Fruit fly (Drosophila melanogaster) whole organism, embryonic: Measurements from ENCODE around the gene sud1.
A peak's percentile ranks its signal among the peaks of the same experiment; 100 is the strongest.

Source experiments
- Blimp-1 ChIP-seq: fragments of 200-800 bp; sonication (Bioruptor generic); optimal IDR thresholded peaks from 3 replicates; lab custom pipeline; 2018; ENCODE audit warnings: missing biosample characterization, missing genetic modification characterization, mild to moderate bottlenecking, moderate library complexity, missing genetic modification reagents
- CG10366 ChIP-seq: fragments of 200-800 bp; sonication (Bioruptor generic); IDR thresholded peaks from 2 replicates; pipeline ENCODE4 v1.3.6; 2022; ENCODE audit warnings: missing biosample characterization, missing genetic modification characterization
- CG12071 ChIP-seq: fragments of 200-800 bp; sonication (Bioruptor generic); optimal IDR thresholded peaks from 3 replicates; lab custom pipeline; 2018; ENCODE audit warnings: missing biosample characterization, mild to moderate bottlenecking, missing genetic modification characterization
- CG12391 ChIP-seq: fragments of 200-800 bp; sonication (Bioruptor generic); optimal IDR thresholded peaks from 3 replicates; lab custom pipeline; 2018; ENCODE audit warnings: missing biosample characterization, mild to moderate bottlenecking, missing genetic modification characterization, moderate library complexity
- CG12942 ChIP-seq: fragments of 200-800 bp; sonication (Bioruptor generic); optimal IDR thresholded peaks from 3 replicates; lab custom pipeline; 2016; ENCODE audit warnings: missing biosample characterization, missing genetic modification characterization
- CG1647 ChIP-seq: fragments of 200-800 bp; sonication (Bioruptor generic); optimal IDR thresholded peaks from 3 replicates; lab custom pipeline; 2016; ENCODE audit warnings: missing biosample characterization, missing genetic modification characterization
- CG16815 ChIP-seq: fragments of 200-800 bp; sonication (Bioruptor generic); optimal IDR thresholded peaks from 3 replicates; lab custom pipeline; 2017; ENCODE audit warnings: missing biosample characterization, mild to moderate bottlenecking, missing genetic modification characterization
- CG17328 ChIP-seq: fragments of 200-800 bp; sonication (Bioruptor generic); IDR thresholded peaks from 2 replicates; pipeline ENCODE4 v1.3.6; 2022; ENCODE audit warnings: missing biosample characterization, missing genetic modification characterization
- CG17361 ChIP-seq: fragments of 200-800 bp; sonication (Bioruptor generic); IDR thresholded peaks from 3 replicates; pipeline ENCODE4 v1.3.6; 2022; ENCODE audit warnings: missing biosample characterization, missing genetic modification characterization
- CG17912 ChIP-seq: fragments of 200-800 bp; sonication (Bioruptor generic); optimal IDR thresholded peaks from 2 replicates; lab custom pipeline; 2018; ENCODE audit warnings: missing biosample characterization, mild to moderate bottlenecking, missing genetic modification characterization
- CG18011 ChIP-seq: fragments of 200-800 bp; sonication (Bioruptor generic); optimal IDR thresholded peaks from 2 replicates; lab custom pipeline; 2017; ENCODE audit warnings: missing biosample characterization, missing genetic modification characterization, mild to moderate bottlenecking, moderate library complexity, missing genotype
- CG18476 ChIP-seq: fragments of 200-800 bp; sonication (Bioruptor generic); optimal IDR thresholded peaks from 2 replicates; lab custom pipeline; 2016; ENCODE audit warnings: missing biosample characterization, mild to moderate bottlenecking, missing genetic modification characterization
- CG2120 ChIP-seq: fragments of 200-800 bp; sonication (Bioruptor generic); optimal IDR thresholded peaks from 3 replicates; lab custom pipeline; 2016; ENCODE audit warnings: missing biosample characterization, missing genetic modification characterization
- CG2889 ChIP-seq: fragments of 200-800 bp; sonication (Bioruptor generic); IDR thresholded peaks from 3 replicates; pipeline ENCODE4 v1.3.6; 2022; ENCODE audit warnings: missing biosample characterization, missing genetic modification characterization
- CG32532 ChIP-seq: fragments of 200-800 bp; sonication (Bioruptor generic); IDR thresholded peaks from 2 replicates; pipeline ENCODE4 v1.3.6; 2022; ENCODE audit warnings: missing biosample characterization, missing genetic modification characterization
- CG4404 ChIP-seq: fragments of 200-800 bp; sonication (Bioruptor generic); IDR thresholded peaks from 2 replicates; pipeline ENCODE4 v1.3.6; 2022; ENCODE audit warnings: missing biosample characterization, missing genetic modification characterization
- CG4854 ChIP-seq: fragments of 200-800 bp; sonication (Bioruptor generic); optimal IDR thresholded peaks from 2 replicates; lab custom pipeline; 2016; ENCODE audit warnings: missing biosample characterization, missing genetic modification characterization, inconsistent platforms
- CG5245 ChIP-seq: fragments of 200-800 bp; sonication (Bioruptor generic); optimal IDR thresholded peaks from 3 replicates; lab custom pipeline; 2016; ENCODE audit warnings: missing biosample characterization, missing genetic modification characterization
- CG6654 ChIP-seq: fragments of 200-800 bp; sonication (Bioruptor generic); optimal IDR thresholded peaks from 2 replicates; lab custom pipeline; 2017; ENCODE audit warnings: missing biosample characterization, mild to moderate bottlenecking, missing genetic modification characterization
- CG6683 ChIP-seq: fragments of 200-800 bp; sonication (Bioruptor generic); optimal IDR thresholded peaks from 2 replicates; lab custom pipeline; 2017; ENCODE audit warnings: missing biosample characterization, mild to moderate bottlenecking, missing genetic modification characterization, missing genetic modification reagents
- CG7271 ChIP-seq: fragments of 200-800 bp; sonication (Bioruptor generic); optimal IDR thresholded peaks from 2 replicates; lab custom pipeline; 2018; ENCODE audit warnings: missing biosample characterization, mild to moderate bottlenecking, missing genetic modification characterization, moderate library complexity
- Dfd ChIP-seq, 2 experiments: fragments of >200 bp; optimal IDR thresholded peaks; 2 replicates each; lab custom pipeline; 2017; ENCODE audit warnings: missing biosample characterization in 2 of 2, missing genetic modification characterization in 2 of 2
- Fer1 ChIP-seq: fragments of 200-800 bp; sonication (Bioruptor generic); optimal IDR thresholded peaks from 2 replicates; lab custom pipeline; 2017; ENCODE audit warnings: missing biosample characterization, mild to moderate bottlenecking, missing genetic modification characterization
- Hand ChIP-seq: fragments of 200-800 bp; sonication (Bioruptor generic); optimal IDR thresholded peaks from 2 replicates; lab custom pipeline; 2017; ENCODE audit warnings: mild to moderate bottlenecking, missing biosample characterization, missing genetic modification reagents, missing genetic modification characterization
- Kr ChIP-seq: fragments of 200-800 bp; sonication (Bioruptor generic); optimal IDR thresholded peaks from 2 replicates; lab custom pipeline; 2017; ENCODE audit warnings: missing biosample characterization, mild to moderate bottlenecking, missing genetic modification characterization
- MBD-R2 ChIP-seq: fragments of 200-800 bp; sonication (Bioruptor generic); IDR thresholded peaks from 2 replicates; pipeline ENCODE4 v1.3.6; 2022; ENCODE audit warnings: missing biosample characterization, missing genetic modification characterization
- Myb ChIP-seq: fragments of 200-800 bp; sonication (Bioruptor generic); optimal IDR thresholded peaks from 2 replicates; lab custom pipeline; 2016; ENCODE audit warnings: missing biosample characterization, missing genetic modification characterization
- Nf-YC ChIP-seq: fragments of 200-800 bp; optimal IDR thresholded peaks from 3 replicates; lab custom pipeline; 2019; ENCODE audit warnings: missing biosample characterization, mild to moderate bottlenecking, missing genetic modification characterization, moderate library complexity
- Optix ChIP-seq: fragments of 200-800 bp; sonication (Bioruptor generic); IDR thresholded peaks from 3 replicates; pipeline ENCODE4 v1.3.6; 2022; ENCODE audit warnings: missing biosample characterization, missing genetic modification characterization
- Ravus ChIP-seq: fragments of 200-800 bp; sonication (Bioruptor generic); IDR thresholded peaks from 2 replicates; pipeline ENCODE4 v1.3.6; 2022; ENCODE audit warnings: missing biosample characterization, missing genetic modification characterization
- Xrp1 ChIP-seq: fragments of 200-800 bp; sonication (Bioruptor generic); IDR thresholded peaks from 2 replicates; pipeline ENCODE4 v1.3.6; 2022; ENCODE audit warnings: missing biosample characterization, missing genetic modification characterization
- bsh ChIP-seq, 2 experiments: fragments of 200-800 bp; sonication (Bioruptor generic); optimal IDR thresholded peaks; 2 replicates each; lab custom pipeline; 2017 to 2018; ENCODE audit warnings: mild to moderate bottlenecking in 2 of 2, missing biosample characterization in 2 of 2, missing genetic modification characterization in 2 of 2, moderate library complexity in 1 of 2
- dati ChIP-seq: fragments of 200-800 bp; sonication (Bioruptor generic); IDR thresholded peaks from 2 replicates; pipeline ENCODE4 v1.3.6; 2022; ENCODE audit warnings: missing biosample characterization, missing genetic modification characterization
- esg ChIP-seq: fragments of 200-800 bp; sonication (Bioruptor generic); conservative IDR thresholded peaks from 2 replicates; pipeline ENCODE4 v1.3.6; 2022; ENCODE audit warnings: missing biosample characterization, missing genetic modification characterization
- fd64A ChIP-seq: fragments of 200-800 bp; sonication (Bioruptor generic); optimal IDR thresholded peaks from 3 replicates; lab custom pipeline; 2018; ENCODE audit warnings: missing biosample characterization, mild to moderate bottlenecking, missing genetic modification characterization
- gce ChIP-seq: fragments of 200-800 bp; sonication (Bioruptor generic); IDR thresholded peaks from 3 replicates; pipeline ENCODE4 v1.3.6; 2022; ENCODE audit warnings: missing biosample characterization, missing genetic modification characterization
- gsb ChIP-seq: fragments of 200-800 bp; sonication (Bioruptor generic); IDR thresholded peaks from 2 replicates; pipeline ENCODE4 v1.3.6; 2022; ENCODE audit warnings: missing biosample characterization, missing genetic modification characterization
- hb ChIP-seq: fragments of 200-800 bp; sonication (Bioruptor generic); IDR thresholded peaks from 3 replicates; pipeline ENCODE4 v1.3.6; 2022; ENCODE audit warnings: missing biosample characterization, missing genetic modification characterization; ENCODE audit not compliant: partially characterized antibody
- jigr1 ChIP-seq: fragments of 200-800 bp; sonication (Bioruptor generic); IDR thresholded peaks from 3 replicates; pipeline ENCODE4 v1.3.6; 2022; ENCODE audit warnings: missing biosample characterization, missing genetic modification characterization
- kni ChIP-seq: fragments of 200-800 bp; sonication (Bioruptor generic); optimal IDR thresholded peaks from 3 replicates; lab custom pipeline; 2017; ENCODE audit warnings: mild to moderate bottlenecking, missing biosample characterization, missing genetic modification reagents, missing genetic modification characterization
- knrl ChIP-seq: fragments of 200-800 bp; sonication (Bioruptor generic); IDR thresholded peaks from 3 replicates; pipeline ENCODE4 v1.3.6; 2022; ENCODE audit warnings: missing biosample characterization, missing genetic modification characterization; ENCODE audit not compliant: partially characterized antibody
- lbe ChIP-seq: fragments of 200-800 bp; sonication (Bioruptor generic); optimal IDR thresholded peaks from 2 replicates; lab custom pipeline; 2016; ENCODE audit warnings: missing biosample characterization, mild to moderate bottlenecking, missing genetic modification characterization
- rib ChIP-seq: fragments of 200-800 bp; sonication (Bioruptor generic); IDR thresholded peaks from 2 replicates; pipeline ENCODE4 v1.3.6; 2022; ENCODE audit warnings: missing biosample characterization, missing genetic modification characterization
- stc ChIP-seq: fragments of 200-800 bp; sonication (Bioruptor generic); IDR thresholded peaks from 2 replicates; pipeline ENCODE4 v1.3.6; 2022; ENCODE audit warnings: missing biosample characterization, missing genetic modification characterization
- sug ChIP-seq: fragments of 200-800 bp; optimal IDR thresholded peaks from 2 replicates; lab custom pipeline; 2019; ENCODE audit warnings: missing biosample characterization, mild to moderate bottlenecking, missing genetic modification characterization, moderate library complexity
- trh ChIP-seq: fragments of 200-800 bp; sonication (Bioruptor generic); optimal IDR thresholded peaks from 2 replicates; lab custom pipeline; 2016; ENCODE audit warnings: missing biosample characterization, missing genetic modification characterization
- ttk ChIP-seq: fragments of 200-800 bp; sonication (Bioruptor generic); IDR thresholded peaks from 2 replicates; pipeline ENCODE4 v2.1.2; 2022; ENCODE audit warnings: missing biosample characterization, missing genetic modification characterization
- tup ChIP-seq: fragments of 200-800 bp; sonication (Bioruptor generic); optimal IDR thresholded peaks from 2 replicates; lab custom pipeline; 2016; ENCODE audit warnings: missing biosample characterization, mild to moderate bottlenecking, missing genetic modification characterization, moderate library complexity

sud1 gene

dm6 chr3R:24875939-24876842 lies 41.5 kb downstream of the sud1 start, which contains the start of gene CG3744 (continued):
- TF ChIP-seq gsb (peak; percentile 89), fd64A (GFP tag; lab: Kevin White, UChicago) (no peak), CG2889 (GFP tag; lab: Robert Waterston, UW) (peak; percentile 85), CG17912 (GFP tag; lab: Kevin White, UChicago) (peak; percentile 56), knrl (GFP tag; lab: Robert Waterston, UW) (peak; percentile 96), Optix (GFP tag; lab: Robert Waterston, UW) (peak; percentile 87), Dfd (GFP tag; optimal IDR thresholded peaks at IDR 0.05; lab: Kevin White, UChicago) (peak in 1 of 2 experiments; percentile 71), CG18476 (GFP tag; lab: Kevin White, UChicago) (peak; percentile 71), CG12942 (GFP tag; lab: Kevin White, UChicago) (peak; percentile 87), Fer1 (GFP tag; lab: Kevin White, UChicago) (peak; percentile 85), CG17361 (peak; percentile 92), dati (peak; percentile 71; the same call in 1 of the 2 replicates), CG10366 (GFP tag; lab: Robert Waterston, UW) (peak; percentile 95), rib (GFP tag; lab: Robert Waterston, UW) (peak; percentile 90), trh (GFP tag; lab: Kevin White, UChicago) (peak; percentile 76), CG2120 (GFP tag; lab: Kevin White, UChicago) (peak; percentile 92), bsh (GFP tag; optimal IDR thresholded peaks at IDR 0.05; lab: Kevin White, UChicago) (peak; percentile 7 to 86), CG1647 (peak; percentile 77), tup (GFP tag; lab: Kevin White, UChicago) (peak; percentile 69), Kr (no peak), Blimp-1 (peak; percentile 95), lbe (GFP tag; lab: Kevin White, UChicago) (peak; percentile 79), CG18011 (GFP tag; lab: Kevin White, UChicago) (peak; percentile 73), CG7271 (peak; percentile 40), CG5245 (GFP tag; lab: Kevin White, UChicago) (peak; percentile 82), CG4404 (peak; percentile 89), Ravus (peak; percentile 75), CG16815 (peak; percentile 86), ttk (peak; percentile 89), CG12391 (tag; lab: Kevin White, UChicago) (peak; percentile 96), CG12071 (GFP tag; lab: Kevin White, UChicago) (peak; percentile 69), CG6654 (peak; percentile 57), MBD-R2 (GFP tag; lab: Robert Waterston, UW) (peak; percentile 90), esg (GFP tag; lab: Robert Waterston, UW) (peak; percentile 87), Myb (GFP tag; lab: Kevin White, UChicago) (peak; percentile 47), kni (GFP tag; lab: Kevin White, UChicago) (peak; percentile 80), gce (GFP tag; lab: Robert Waterston, UW) (peak; percentile 87), hb (peak; percentile 87), Xrp1 (peak; percentile 95), stc (GFP tag; lab: Robert Waterston, UW) (peak; percentile 85), sug (tag; lab: Kevin White, UChicago) (peak; percentile 93), Nf-YC (tag; lab: Kevin White, UChicago) (peak; percentile 84), jigr1 (peak; percentile 81; the same call in 2 of the 3 replicates), CG32532 (peak; percentile 97), CG17328 (GFP tag; lab: Robert Waterston, UW) (peak; percentile 93), CG6683 (GFP tag; lab: Kevin White, UChicago) (peak; percentile 76), CG4854 (no peak), Hand (peak; percentile 68)
